Worm (Caenorhabditis elegans) whole organism, dauer: ENCODE measurements around the gene ZC8.6.

Experiments
- unc-62 ChIP-seq: sonication (generic microtip); optimal IDR thresholded peaks from 2 replicates; lab custom pipeline; 2017; ENCODE audit warnings: missing biosample characterization, missing genetic modification reagents, missing genetic modification characterization

The ZC8.6 gene

ce11 chrX:5006972-5007371, 9.6 kb upstream of the ZC8.6 start:
- no peak for TF ChIP-seq unc-62 (GFP tag; lab: Kevin White, UChicago)

ce11 chrX:5004940-5005339, 7.5 kb upstream of the ZC8.6 start, which contains the start of gene hsd-2:
hsd-2 (plus strand) TSS chrX:5005240.
- no peak for TF ChIP-seq unc-62 (GFP tag; lab: Kevin White, UChicago)

- no peak for TF ChIP-seq unc-62 (GFP tag; lab: Kevin White, UChicago)
These were observed 1.5 kb upstream of the ZC8.6 start, which contains the start of gene set-30 for ce11 chrX:4998875-4999274. set-30 (plus strand) TSS chrX:4999270.

- TF ChIP-seq unc-62 (GFP tag; lab: Kevin White, UChicago): no peak
These were observed 4.9 kb downstream of the ZC8.6 start for ce11 chrX:4992523-4992922.

- TF ChIP-seq unc-62 (GFP tag; lab: Kevin White, UChicago): no peak
These were observed 9.8 kb downstream of the ZC8.6 start for ce11 chrX:4987617-4988016.

- TF ChIP-seq unc-62 (GFP tag; lab: Kevin White, UChicago): no peak
These were observed 11.0 kb downstream of the ZC8.6 start for ce11 chrX:4986354-4986753.

ce11 chrX:4982009-4982625, 15.3 kb downstream of the ZC8.6 start:
- TF ChIP-seq unc-62 (GFP tag; lab: Kevin White, UChicago): no peak

- TF ChIP-seq unc-62 (GFP tag; lab: Kevin White, UChicago): no peak
These were observed 15.8 kb downstream of the ZC8.6 start for ce11 chrX:4981579-4981978.

- no peak for TF ChIP-seq unc-62 (GFP tag; lab: Kevin White, UChicago)
These were observed 16.3 kb downstream of the ZC8.6 start for ce11 chrX:4981059-4981458.

- no peak for TF ChIP-seq unc-62 (GFP tag; lab: Kevin White, UChicago)
These were observed 18.3 kb downstream of the ZC8.6 start for ce11 chrX:4979060-4979459.

- no peak for TF ChIP-seq unc-62 (GFP tag; lab: Kevin White, UChicago)
These were observed 19.3 kb downstream of the ZC8.6 start for ce11 chrX:4978103-4978502.

- TF ChIP-seq unc-62 (GFP tag; lab: Kevin White, UChicago): no peak
These were observed 20.9 kb downstream of the ZC8.6 start, which contains the start of gene lfi-1 for ce11 chrX:4976530-4976929. lfi-1 (plus strand) TSS chrX:4976830.

ce11 chrX:4974486-4974885, 22.9 kb downstream of the ZC8.6 start:
- no peak for TF ChIP-seq unc-62 (GFP tag; lab: Kevin White, UChicago)

- no peak for TF ChIP-seq unc-62 (GFP tag; lab: Kevin White, UChicago)
These were observed 25.3 kb downstream of the ZC8.6 start for ce11 chrX:4972039-4972581.

- TF ChIP-seq unc-62 (GFP tag; lab: Kevin White, UChicago): no peak
These were observed 26.0 kb downstream of the ZC8.6 start for ce11 chrX:4971427-4971826.

- no peak for TF ChIP-seq unc-62 (GFP tag; lab: Kevin White, UChicago)
These were observed 26.5 kb downstream of the ZC8.6 start, which contains the start of gene calu-1 for ce11 chrX:4970863-4971345. calu-1 (minus strand) TSS chrX:4970913.

ce11 chrX:4969228-4969627, 28.2 kb downstream of the ZC8.6 start, which contains the start of gene M03F4.6:
M03F4.6 (minus strand) TSS chrX:4969328.
- TF ChIP-seq unc-62 (GFP tag; lab: Kevin White, UChicago): no peak
